Worm (Caenorhabditis elegans) whole organism, L2 larva: Measurements from ENCODE around the gene marc-2.

Experiments used
- ZK546.5 ChIP-seq: sonication (generic microtip); optimal IDR thresholded peaks from 2 replicates; lab custom pipeline; 2017; ENCODE audit warnings: missing biosample characterization, missing genetic modification characterization
- alr-1 ChIP-seq: fragments of 150-350 bp; optimal IDR thresholded peaks from 2 replicates; lab custom pipeline; 2014; ENCODE audit warnings: missing biosample characterization, missing genetic modification characterization
- ama-1 ChIP-seq: fragments of 150-350 bp; optimal IDR thresholded peaks from 2 replicates; lab custom pipeline; 2018; ENCODE audit warnings: inconsistent platforms
- elt-3 ChIP-seq: sonication (generic microtip); optimal IDR thresholded peaks from 2 replicates; lab custom pipeline; 2017; ENCODE audit warnings: missing biosample characterization, missing genetic modification characterization
- lin-11 ChIP-seq: fragments of 150-350 bp; sonication (generic microtip); optimal IDR thresholded peaks from 2 replicates; lab custom pipeline; 2014; ENCODE audit warnings: missing biosample characterization, missing genetic modification characterization, inconsistent platforms, mixed read lengths
- nhr-129 ChIP-seq: fragments of 150-350 bp; optimal IDR thresholded peaks from 2 replicates; lab custom pipeline; 2014; ENCODE audit warnings: missing biosample characterization, missing genetic modification characterization
- nhr-23 ChIP-seq: fragments of 150-350 bp; optimal IDR thresholded peaks from 2 replicates; lab custom pipeline; 2014; ENCODE audit warnings: missing biosample characterization, missing genetic modification reagents, missing genetic modification characterization
- nhr-25 ChIP-seq: fragments of 150-350 bp; sonication (generic microtip); optimal IDR thresholded peaks from 3 replicates; lab custom pipeline; 2014; ENCODE audit warnings: missing biosample characterization, missing genetic modification characterization
- nhr-6 ChIP-seq: fragments of 150-350 bp; optimal IDR thresholded peaks from 2 replicates; lab custom pipeline; 2014; ENCODE audit warnings: missing biosample characterization, missing genetic modification characterization
- snpc-4 ChIP-seq: fragments of 150-350 bp; optimal IDR thresholded peaks from 2 replicates; lab custom pipeline; 2014; ENCODE audit warnings: missing biosample characterization, missing genetic modification characterization
- unc-62 ChIP-seq: fragments of 150-350 bp; optimal IDR thresholded peaks from 2 replicates; lab custom pipeline; 2014; ENCODE audit warnings: missing biosample characterization, missing genetic modification reagents, missing genetic modification characterization
- ztf-4 ChIP-seq: fragments of 150-350 bp; optimal IDR thresholded peaks from 2 replicates; lab custom pipeline; 2014; ENCODE audit warnings: missing biosample characterization, missing genetic modification characterization

ce11 chrII:10627086-10627485 is 33.7 kb downstream of the marc-2 start:
- TF ChIP-seq snpc-4 (tag; lab: Kevin White, UChicago) (no peak), nhr-25 (no peak), nhr-23 (no peak), nhr-129 (no peak), ZK546.5 (tag; lab: Kevin White, UChicago) (no peak), ama-1 (lab: Kevin White, UChicago) (no peak), elt-3 (tag; lab: Kevin White, UChicago) (no peak), ztf-4 (tag; lab: Kevin White, UChicago) (no peak), alr-1 (tag; lab: Kevin White, UChicago) (no peak), lin-11 (tag; lab: Kevin White, UChicago) (no peak), unc-62 (GFP tag; lab: Kevin White, UChicago) (no peak), nhr-6 (tag; lab: Kevin White, UChicago) (no peak)
